Worm (Caenorhabditis elegans) whole organism, early embryonic: Measurements from ENCODE around the gene ZK792.12.

Experiments used
- B0310.2 ChIP-seq: sonication (generic microtip); optimal IDR thresholded peaks from 2 replicates; lab custom pipeline; 2016; ENCODE audit warnings: mild to moderate bottlenecking, missing genetic modification characterization, missing compliant biosample characterization
- ama-1 ChIP-seq: fragments of 150-350 bp; optimal IDR thresholded peaks from 2 replicates; lab custom pipeline; 2014
- ceh-13 ChIP-seq: fragments of 200-800 bp; sonication (Bioruptor generic); optimal IDR thresholded peaks from 2 replicates; lab custom pipeline; 2018; ENCODE audit warnings: mild to moderate bottlenecking, missing genetic modification characterization, missing compliant biosample characterization
- ets-7 ChIP-seq: sonication (generic microtip); optimal IDR thresholded peaks from 2 replicates; lab custom pipeline; 2016; ENCODE audit warnings: missing genotype, missing genetic modification characterization, missing compliant biosample characterization
- flt-1 ChIP-seq: fragments of 200-800 bp; sonication (Bioruptor generic); IDR thresholded peaks from 2 replicates; pipeline ENCODE4 v1.3.6; 2022; ENCODE audit warnings: missing genetic modification characterization, missing compliant biosample characterization
- hnd-1 ChIP-seq: sonication (generic microtip); optimal IDR thresholded peaks from 2 replicates; lab custom pipeline; 2016; ENCODE audit warnings: missing genetic modification characterization, missing compliant biosample characterization
- pes-1 ChIP-seq: fragments of 200-800 bp; sonication (Bioruptor generic); IDR thresholded peaks from 2 replicates; pipeline ENCODE4 v1.3.6; 2022; ENCODE audit warnings: missing genetic modification reagents, missing genetic modification characterization, missing compliant biosample characterization
- sea-1 ChIP-seq: fragments of 200-800 bp; sonication (Bioruptor generic); conservative IDR thresholded peaks from 2 replicates; pipeline ENCODE4 v1.3.6; 2022; ENCODE audit warnings: missing genetic modification characterization, missing compliant biosample characterization
- tbx-37 ChIP-seq: fragments of 200-800 bp; sonication (Bioruptor generic); conservative IDR thresholded peaks from 2 replicates; pipeline ENCODE4 v1.3.6; 2022; ENCODE audit warnings: missing genetic modification reagents, missing genetic modification characterization, missing compliant biosample characterization
- tra-4 ChIP-seq: sonication (generic microtip); optimal IDR thresholded peaks from 2 replicates; lab custom pipeline; 2017; ENCODE audit warnings: missing genetic modification characterization, missing compliant biosample characterization

DNA sequence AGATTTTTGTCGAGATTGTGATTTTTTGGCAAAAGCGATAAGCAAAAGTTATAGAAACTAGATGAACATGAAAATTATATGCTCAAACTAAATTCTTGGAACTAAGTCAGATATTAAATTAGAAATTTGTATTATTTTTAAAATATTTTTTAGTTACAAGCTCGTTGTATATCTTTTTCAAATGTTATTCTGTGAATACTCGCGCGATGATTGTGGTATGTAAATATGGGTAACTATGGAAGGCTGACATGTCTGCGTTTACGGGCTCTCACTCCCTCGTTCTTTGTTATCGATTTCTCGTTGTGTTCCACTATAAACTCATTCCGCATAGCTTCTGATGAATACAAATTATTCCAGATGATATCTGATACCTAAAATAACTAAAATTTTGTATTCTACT lies 550 bp downstream of the ZK792.12 start, which contains the start of gene ZK792.7:
- TF ChIP-seq flt-1 (no peak), ama-1 (lab: Kevin White, UChicago) (no peak), B0310.2 (tag; lab: Kevin White, UChicago) (no peak), ceh-13 (GFP tag; lab: Kevin White, UChicago) (no peak), ets-7 (tag; lab: Kevin White, UChicago) (no peak), tra-4 (tag; lab: Kevin White, UChicago) (no peak), sea-1 (GFP tag; lab: Robert Waterston, UW) (no peak), pes-1 (no peak), tbx-37 (GFP tag; lab: Robert Waterston, UW) (no peak), hnd-1 (tag; lab: Kevin White, UChicago) (no peak)
